Fruit fly (Drosophila melanogaster): ENCODE measurements around the gene CycY.

CycY gene

dm6 chr2L:11807697-11808226 lies 5.8 kb downstream of the CycY start (continued):
- TF ChIP-seq CoRest (tag; optimal IDR thresholded peaks at IDR 0.05) (no peak), MTF-1 (GFP tag; optimal IDR thresholded peaks at IDR 0.05; ENCODE audit: borderline replicate concordance) (no peak), bigmax (GFP tag; optimal IDR thresholded peaks at IDR 0.05) (no peak), E2f2 (GFP tag; IDR thresholded peaks at IDR 0.05) (peak; percentile 12; the same call in 1 of the 2 replicates), CG6765 (GFP tag; optimal IDR thresholded peaks at IDR 0.05) (peak; percentile 60), dmrt99B (tag; optimal IDR thresholded peaks at IDR 0.05) (no peak), CG9876 (GFP tag; optimal IDR thresholded peaks at IDR 0.05) (no peak), Neu2 (GFP tag; optimal IDR thresholded peaks at IDR 0.05; ENCODE audit: borderline replicate concordance) (no peak), bbx (GFP tag; IDR thresholded peaks at IDR 0.05; ENCODE audit: partially characterized antibody) (peak; percentile 47), CG3847 (GFP tag; IDR thresholded peaks at IDR 0.05) (no peak), ftz-f1 (GFP tag; optimal IDR thresholded peaks at IDR 0.05) (peak; percentile 60), CG17612 (GFP tag; IDR thresholded peaks at IDR 0.05) (no peak), Abd-B (GFP tag; optimal IDR thresholded peaks at IDR 0.05) (no peak), ato (GFP tag; IDR thresholded peaks at IDR 0.05; ENCODE audit: partially characterized antibody) (peak; percentile 55; the same call in 1 of the 2 replicates), CG5245 (GFP tag; optimal IDR thresholded peaks at IDR 0.05) (no peak), gsb (GFP tag; IDR thresholded peaks at IDR 0.05) (no peak), HLH4C (GFP tag; IDR thresholded peaks at IDR 0.05; ENCODE audit: partially characterized antibody) (peak; percentile 14; the same call in 1 of the 3 replicates), H15 (GFP tag; IDR thresholded peaks at IDR 0.05) (0 out of 3 replicates have a peak, but pooled peaks have one; percentile 12), E2f1 (GFP tag; IDR thresholded peaks at IDR 0.05) (peak; percentile 9; the same call in 1 of the 2 replicates), bsh (GFP tag; optimal IDR thresholded peaks at IDR 0.05) (peak in 1 of 2 experiments; percentile 18), CG9437 (GFP tag; optimal IDR thresholded peaks at IDR 0.05) (no peak), Hey (tag; optimal IDR thresholded peaks at IDR 0.05) (peak; percentile 34), CG4424 (GFP tag; optimal IDR thresholded peaks at IDR 0.05) (no peak), Stat92E (GFP tag; optimal IDR thresholded peaks at IDR 0.05) (no peak), tap (tag; optimal IDR thresholded peaks at IDR 0.05) (peak; percentile 1), Six4 (GFP tag; optimal IDR thresholded peaks at IDR 0.05) (no peak), CG6254 (GFP tag; optimal IDR thresholded peaks at IDR 0.05) (no peak), dati (GFP tag; IDR thresholded peaks at IDR 0.05) (no peak), zfh2 (GFP tag; optimal IDR thresholded peaks at IDR 0.05) (no peak), Poxn (GFP tag; IDR thresholded peaks at IDR 0.05) (no peak), H2.0 (GFP tag; IDR thresholded peaks at IDR 0.05) (no peak), crp (GFP tag; optimal IDR thresholded peaks at IDR 0.05) (no peak), ind (GFP tag; optimal IDR thresholded peaks at IDR 0.05) (no peak), NfI (GFP tag; optimal IDR thresholded peaks at IDR 0.05) (peak; percentile 8), zen (tag; optimal IDR thresholded peaks at IDR 0.05) (no peak), lmd (GFP tag; IDR thresholded peaks at IDR 0.05) (no peak), onecut (GFP tag; IDR thresholded peaks at IDR 0.05) (peak; percentile 57), Oaz (GFP tag; IDR thresholded peaks at IDR 0.05) (no peak), otp (GFP tag; IDR thresholded peaks at IDR 0.05) (peak; percentile 51; the same call in 1 of the 3 replicates), disco-r (GFP tag; optimal IDR thresholded peaks at IDR 0.05) (no peak)

All from whole organism, embryonic.